Fruit fly (Drosophila melanogaster): ENCODE results near the gene bru2.

Gene bru2

dm6 chr2L:12350880-12351279, 6.9 kb downstream of the bru2 start (continued):
- TF ChIP-seq pros (GFP tag; optimal IDR thresholded peaks at IDR 0.05) (no peak), tgo (GFP tag; IDR thresholded peaks at IDR 0.05) (peak; percentile 47; the same call in 2 of the 3 replicates), btn (GFP tag; optimal IDR thresholded peaks at IDR 0.05) (peak; percentile 36), Asciz (GFP tag; optimal IDR thresholded peaks at IDR 0.05) (no peak), Lpt (GFP tag; optimal IDR thresholded peaks at IDR 0.05) (no peak), NC2α (GFP tag; optimal IDR thresholded peaks at IDR 0.05) (no peak), prd (optimal IDR thresholded peaks at IDR 0.05) (no peak), prd (GFP tag; IDR thresholded peaks at IDR 0.05) (peak; percentile 88), gcm (GFP tag; optimal IDR thresholded peaks at IDR 0.05) (peak; percentile 21), otp (GFP tag; IDR thresholded peaks at IDR 0.05) (peak; percentile 50; the same call in 1 of the 3 replicates), H15 (GFP tag; IDR thresholded peaks at IDR 0.05) (no peak; the same call in 2 of the 3 replicates), CG7963 (GFP tag; IDR thresholded peaks at IDR 0.05; ENCODE audit: partially characterized antibody) (no peak), CG7556 (GFP tag; optimal IDR thresholded peaks at IDR 0.05) (peak; percentile 25), Oaz (GFP tag; IDR thresholded peaks at IDR 0.05) (no peak), CG10366 (GFP tag; IDR thresholded peaks at IDR 0.05) (no peak; the same call in 1 of the 2 replicates), dmrt11E (tag; optimal IDR thresholded peaks at IDR 0.05) (no peak), Sin3A (optimal IDR thresholded peaks at IDR 0.05) (no peak), wek (GFP tag; optimal IDR thresholded peaks at IDR 0.05) (no peak), nom (GFP tag; optimal IDR thresholded peaks at IDR 0.05) (no peak), CG13424 (tag; optimal IDR thresholded peaks at IDR 0.05) (peak; percentile 56), CG17829 (tag; optimal IDR thresholded peaks at IDR 0.05) (peak; percentile 40), Deaf1 (tag; optimal IDR thresholded peaks at IDR 0.05) (no peak), CG12769 (tag; optimal IDR thresholded peaks at IDR 0.05) (no peak), ash1 (GFP tag; optimal IDR thresholded peaks at IDR 0.05) (no peak), CG8478 (optimal IDR thresholded peaks at IDR 0.05) (no peak), CG12236 (GFP tag; optimal IDR thresholded peaks at IDR 0.05) (peak; percentile 41), pita (GFP tag; optimal IDR thresholded peaks at IDR 0.05) (no peak), fd64A (GFP tag; optimal IDR thresholded peaks at IDR 0.05) (no peak), fd3F (GFP tag; optimal IDR thresholded peaks at IDR 0.05) (no peak), CrebB (tag; optimal IDR thresholded peaks at IDR 0.05) (no peak), sisA (GFP tag; IDR thresholded peaks at IDR 0.05) (peak; percentile 52), CG15011 (GFP tag; optimal IDR thresholded peaks at IDR 0.05) (no peak), Xrp1 (GFP tag; IDR thresholded peaks at IDR 0.05) (peak; percentile 75), CG2889 (GFP tag; IDR thresholded peaks at IDR 0.05) (peak; percentile 32; the same call in 1 of the 3 replicates), Jarid2 (GFP tag; optimal IDR thresholded peaks at IDR 0.05) (no peak), CG7372 (GFP tag; IDR thresholded peaks at IDR 0.05) (no peak), Elba2 (GFP tag; optimal IDR thresholded peaks at IDR 0.05) (peak; percentile 1), shn (GFP tag; optimal IDR thresholded peaks at IDR 0.05) (no peak), Sox102F (GFP tag; optimal IDR thresholded peaks at IDR 0.05) (peak; percentile 49), HLH4C (GFP tag; IDR thresholded peaks at IDR 0.05; ENCODE audit: partially characterized antibody) (no peak), CG31224 (GFP tag; IDR thresholded peaks at IDR 0.05) (0 out of 2 replicates have a peak, but pooled peaks have one; percentile 8), Nf-YB (GFP tag; optimal IDR thresholded peaks at IDR 0.05) (peak; percentile 22), tx (GFP tag; optimal IDR thresholded peaks at IDR 0.05) (no peak), Hey (tag; optimal IDR thresholded peaks at IDR 0.05) (no peak), CG9797 (GFP tag; optimal IDR thresholded peaks at IDR 0.05) (no peak), CG17385 (GFP tag; optimal IDR thresholded peaks at IDR 0.05) (peak; percentile 15), Hand (GFP tag; optimal IDR thresholded peaks at IDR 0.05) (no peak), dan (GFP tag; IDR thresholded peaks at IDR 0.05) (no peak), CG17802 (tag; optimal IDR thresholded peaks at IDR 0.05) (no peak), cad (GFP tag; optimal IDR thresholded peaks at IDR 0.05) (no peak), Ets97D (GFP tag; optimal IDR thresholded peaks at IDR 0.05) (no peak), wor (GFP tag; IDR thresholded peaks at IDR 0.05) (peak; percentile 48; the same call in 1 of the 2 replicates)

All from whole organism, embryonic.